Worm (Caenorhabditis elegans): ENCODE measurements around the gene M153.3.

The M153.3 gene

DNA sequence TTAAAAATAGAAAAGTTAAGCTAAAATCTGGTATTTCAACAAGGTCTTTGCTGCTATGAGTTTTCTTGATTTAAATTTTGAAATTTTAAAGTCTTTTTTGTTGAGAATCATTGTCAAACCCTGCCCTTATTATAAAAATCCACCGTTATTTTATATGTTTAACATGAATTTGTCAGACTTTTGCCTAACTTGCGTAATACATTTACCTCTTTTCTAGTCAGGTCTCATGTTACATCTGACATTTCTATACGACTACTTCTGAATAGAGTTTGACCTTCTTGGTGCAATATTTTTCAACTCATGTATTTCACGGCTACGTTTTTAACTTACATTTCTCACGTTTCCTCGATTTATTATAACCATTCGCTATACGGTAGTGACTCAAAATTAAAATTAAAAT lies 28.6 kb upstream of the M153.3 start, which contains the start of gene lgc-15:
lgc-15 (plus strand) TSS at position 301 of the 400 bp plus-strand sequence.
- TF ChIP-seq pat-9 (tag; optimal IDR thresholded peaks at IDR 0.05) = no peak
- TF ChIP-seq ama-1 (optimal IDR thresholded peaks at IDR 0.05) = no peak
- TF ChIP-seq rnt-1 (tag; optimal IDR thresholded peaks at IDR 0.05) = no peak
- TF ChIP-seq dmd-4 (tag; optimal IDR thresholded peaks at IDR 0.05; ENCODE audit: borderline replicate concordance) = no peak

DNA sequence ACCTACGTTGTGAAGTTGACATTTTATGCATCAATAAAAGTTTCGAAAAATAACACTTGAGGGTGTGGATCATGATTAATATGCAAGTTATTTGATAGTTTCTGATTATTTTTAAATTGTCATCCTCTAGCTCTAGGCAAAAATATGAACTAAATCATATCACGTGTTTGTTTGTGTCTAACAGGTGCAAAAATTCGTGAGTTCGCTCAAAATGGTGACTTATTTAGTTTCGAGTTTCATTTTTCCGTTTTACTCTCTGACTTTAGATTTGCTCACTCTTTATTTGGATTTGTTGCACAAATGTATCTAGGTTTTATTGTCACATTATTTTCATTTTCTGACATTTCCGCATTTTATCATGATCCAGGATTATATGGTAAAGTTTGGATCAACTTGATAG lies 24.3 kb upstream of the M153.3 start, which contains the start of gene lgc-16:
lgc-16 (plus strand) TSS at position 301 of the 400 bp plus-strand sequence.
- no peak for TF ChIP-seq eyg-1 (tag; optimal IDR thresholded peaks at IDR 0.05)
- TF ChIP-seq hlh-30 (tag; optimal IDR thresholded peaks at IDR 0.05; ENCODE audit: insufficient read depth) = no peak
- TF ChIP-seq ceh-19 (GFP tag; optimal IDR thresholded peaks at IDR 0.05) = no peak
- no peak for TF ChIP-seq lim-6 (tag; optimal IDR thresholded peaks at IDR 0.05)
- TF ChIP-seq fkh-6 (tag; optimal IDR thresholded peaks at IDR 0.05) = no peak
- no peak for TF ChIP-seq fax-1 (tag; optimal IDR thresholded peaks at IDR 0.05)
- TF ChIP-seq nhr-11 (tag; optimal IDR thresholded peaks at IDR 0.05) = no peak
- no peak for TF ChIP-seq pax-1 (tag; optimal IDR thresholded peaks at IDR 0.05)

DNA sequence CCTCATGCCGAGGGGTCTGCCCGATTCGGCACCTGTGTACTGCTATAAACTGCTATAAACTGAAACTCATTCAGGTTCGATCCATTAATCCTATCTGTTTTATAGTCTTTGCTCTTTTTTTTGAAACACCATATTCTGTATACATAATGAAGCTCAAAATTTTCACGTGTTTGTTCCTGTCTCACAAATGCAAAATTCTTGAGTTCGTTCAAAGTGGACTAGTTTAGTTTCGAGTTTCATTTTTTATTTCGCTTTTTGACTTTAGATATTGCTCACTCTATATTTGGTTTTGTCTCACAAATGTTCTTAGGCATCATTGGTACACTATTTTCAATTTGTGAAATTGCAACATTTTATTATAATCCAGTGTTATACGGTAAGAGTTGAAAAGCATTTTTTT lies 21.4 kb upstream of the M153.3 start, which contains the start of gene lgc-17:
lgc-17 (plus strand) TSS at position 301 of the 400 bp plus-strand sequence.
- TF ChIP-seq odd-2 (tag; optimal IDR thresholded peaks at IDR 0.05) = no peak
- no peak for TF ChIP-seq K02D7.2 (tag; optimal IDR thresholded peaks at IDR 0.05)
- TF ChIP-seq sox-4 (tag; optimal IDR thresholded peaks at IDR 0.05) = no peak
- TF ChIP-seq F13H6.1 (tag; optimal IDR thresholded peaks at IDR 0.05) = no peak
- TF ChIP-seq nfya-1 (tag; optimal IDR thresholded peaks at IDR 0.05) = no peak
- no peak for TF ChIP-seq dmd-4 (tag; optimal IDR thresholded peaks at IDR 0.05; ENCODE audit: borderline replicate concordance)
- TF ChIP-seq ceh-48 (tag; optimal IDR thresholded peaks at IDR 0.05) = no peak
- no peak for TF ChIP-seq pha-2 (tag; optimal IDR thresholded peaks at IDR 0.05)
- no peak for TF ChIP-seq unc-86 (tag; optimal IDR thresholded peaks at IDR 0.05)
- no peak for TF ChIP-seq ttx-3 (tag; optimal IDR thresholded peaks at IDR 0.05)

DNA sequence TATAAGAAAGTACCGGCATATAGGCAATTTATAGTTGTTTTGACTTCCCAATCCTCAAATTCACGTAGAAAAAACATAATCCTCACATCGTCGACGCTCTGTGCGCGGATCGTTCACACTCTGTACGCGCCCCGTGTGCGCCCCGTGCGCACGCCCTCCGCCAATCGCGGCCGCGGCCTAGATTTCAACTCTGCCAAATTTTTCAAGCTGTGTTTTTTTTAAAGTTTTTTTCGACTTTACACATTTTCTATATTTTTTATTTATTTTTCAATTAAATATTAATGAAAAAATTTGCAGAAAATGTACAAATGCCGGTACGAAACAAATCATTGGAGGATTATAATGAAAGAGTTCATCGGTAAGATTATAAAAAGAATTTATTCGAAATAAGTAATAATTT lies 19.5 kb upstream of the M153.3 start, which contains the start of gene T01H10.11:
T01H10.11 (plus strand) TSS at position 301 of the 400 bp plus-strand sequence.
- TF ChIP-seq F13H6.1 (tag; optimal IDR thresholded peaks at IDR 0.05) (no peak), ets-4 (tag; optimal IDR thresholded peaks at IDR 0.05) (no peak)

DNA sequence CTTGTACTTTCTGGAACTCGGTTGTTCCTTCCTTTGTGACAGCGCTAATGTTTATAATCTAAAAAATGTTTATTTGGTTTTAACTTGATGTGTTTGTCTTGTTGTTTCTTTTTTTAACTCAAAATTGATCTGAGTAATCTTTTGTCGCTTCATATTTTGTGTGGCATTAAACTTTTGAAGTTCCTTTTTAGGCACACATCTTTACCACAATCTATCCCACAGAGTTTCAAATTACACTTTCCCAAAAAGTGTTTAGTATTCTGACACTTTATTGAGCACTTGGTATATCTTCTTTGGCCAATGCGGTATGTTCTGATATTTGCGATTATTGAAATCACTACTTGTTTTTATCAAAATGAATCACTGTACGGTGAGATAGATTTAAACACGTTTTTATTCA lies 17.4 kb upstream of the M153.3 start, which contains the start of gene lgc-18:
lgc-18 (plus strand) TSS at position 301 of the 400 bp plus-strand sequence.
- TF ChIP-seq ceh-22 (tag; optimal IDR thresholded peaks at IDR 0.05) = no peak
- no peak for TF ChIP-seq hlh-30 (tag; optimal IDR thresholded peaks at IDR 0.05; ENCODE audit: insufficient read depth)
- TF ChIP-seq K09A11.1 (tag; optimal IDR thresholded peaks at IDR 0.05; ENCODE audit: insufficient read depth) = no peak
- no peak for TF ChIP-seq nfya-1 (tag; optimal IDR thresholded peaks at IDR 0.05)
- no peak for TF ChIP-seq pha-4 (tag; optimal IDR thresholded peaks at IDR 0.05)
- no peak for TF ChIP-seq che-1 (tag; optimal IDR thresholded peaks at IDR 0.05)
- no peak for TF ChIP-seq C38D4.7 (GFP tag; optimal IDR thresholded peaks at IDR 0.05)
- no peak for TF ChIP-seq Y22D7AL.16 (tag; optimal IDR thresholded peaks at IDR 0.05)

DNA sequence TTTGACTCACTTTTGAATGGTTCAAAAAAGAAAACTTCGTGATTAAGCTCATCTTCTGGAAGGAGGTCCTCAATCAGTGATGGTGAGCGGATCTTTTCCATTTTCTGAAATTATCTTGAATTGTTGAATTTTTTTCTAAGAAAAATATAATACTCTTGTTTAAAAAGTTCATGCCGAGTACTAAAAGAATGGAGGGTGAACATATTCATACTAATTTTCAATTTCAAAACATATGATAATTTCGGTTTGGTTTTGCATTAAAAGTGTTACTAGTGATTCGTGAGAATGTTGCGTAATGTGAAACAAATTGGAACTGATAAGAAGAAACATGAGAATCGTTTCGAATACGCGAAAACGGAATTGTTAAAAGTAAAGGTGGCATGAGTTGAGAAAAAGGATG lies 1.6 kb upstream of the M153.3 start, which contains the start of gene lyst-1:
lyst-1 (minus strand) TSS at position 101 of the 400 bp plus-strand sequence.
- TF ChIP-seq ceh-9 (tag; optimal IDR thresholded peaks at IDR 0.05) (no peak), ceh-31 (tag; optimal IDR thresholded peaks at IDR 0.05) (no peak), tbx-2 (tag; optimal IDR thresholded peaks at IDR 0.05) (no peak), C08G9.2 (tag; optimal IDR thresholded peaks at IDR 0.05) (no peak), hlh-15 (tag; optimal IDR thresholded peaks at IDR 0.05) (no peak), pha-2 (tag; optimal IDR thresholded peaks at IDR 0.05) (no peak), pha-4 (tag; optimal IDR thresholded peaks at IDR 0.05) (no peak), hlh-6 (tag; optimal IDR thresholded peaks at IDR 0.05) (no peak), odd-2 (tag; optimal IDR thresholded peaks at IDR 0.05) (no peak), madf-2 (tag; optimal IDR thresholded peaks at IDR 0.05) (no peak), ceh-2 (tag; optimal IDR thresholded peaks at IDR 0.05) (no peak), pros-1 (tag; optimal IDR thresholded peaks at IDR 0.05) (no peak), unc-55 (GFP tag; optimal IDR thresholded peaks at IDR 0.05) (no peak), unc-86 (tag; optimal IDR thresholded peaks at IDR 0.05) (no peak), mec-3 (tag; optimal IDR thresholded peaks at IDR 0.05; ENCODE audit: borderline replicate concordance) (no peak), pat-9 (tag; optimal IDR thresholded peaks at IDR 0.05) (no peak), ref-2 (tag; optimal IDR thresholded peaks at IDR 0.05) (no peak), nhr-11 (tag; optimal IDR thresholded peaks at IDR 0.05) (no peak), sox-2 (GFP tag; IDR thresholded peaks at IDR 0.05) (no peak), ceh-30 (tag; optimal IDR thresholded peaks at IDR 0.05) (no peak)

All from whole organism, late embryonic.